Worm (Caenorhabditis elegans) whole organism, L3 larva: ENCODE data around the gene Y14H12B.2.

Experiments used
- R02D3.7 ChIP-seq: fragments of 150-350 bp; optimal IDR thresholded peaks from 2 replicates; lab custom pipeline; 2014; ENCODE audit warnings: missing biosample characterization, missing genetic modification characterization
- ZK546.5 ChIP-seq: sonication (generic microtip); optimal IDR thresholded peaks from 2 replicates; lab custom pipeline; 2017; ENCODE audit warnings: missing biosample characterization, missing genetic modification characterization
- aly-2 ChIP-seq: fragments of 150-350 bp; optimal IDR thresholded peaks from 2 replicates; lab custom pipeline; 2014; ENCODE audit warnings: missing biosample characterization, missing genetic modification characterization
- ama-1 ChIP-seq: fragments of 150-350 bp; optimal IDR thresholded peaks from 2 replicates; lab custom pipeline; 2018
- ceh-16 ChIP-seq: sonication (generic microtip); optimal IDR thresholded peaks from 2 replicates; lab custom pipeline; 2017; ENCODE audit warnings: missing biosample characterization, missing genetic modification characterization
- ceh-28 ChIP-seq: fragments of 150-350 bp; optimal IDR thresholded peaks from 2 replicates; lab custom pipeline; 2014; ENCODE audit warnings: missing biosample characterization, missing genetic modification reagents, missing genetic modification characterization
- ceh-82 ChIP-seq: fragments of 150-350 bp; optimal IDR thresholded peaks from 2 replicates; lab custom pipeline; 2014; ENCODE audit warnings: missing biosample characterization, missing genetic modification characterization
- ceh-9 ChIP-seq: sonication (generic microtip); optimal IDR thresholded peaks from 2 replicates; lab custom pipeline; 2018; ENCODE audit warnings: missing biosample characterization, missing genetic modification characterization
- daf-12 ChIP-seq: fragments of 150-350 bp; optimal IDR thresholded peaks from 2 replicates; lab custom pipeline; 2014; ENCODE audit warnings: missing biosample characterization, missing genetic modification reagents, missing genetic modification characterization
- egl-27 ChIP-seq: sonication (generic microtip); optimal IDR thresholded peaks from 4 replicates; lab custom pipeline; 2017; ENCODE audit warnings: missing biosample characterization, missing genetic modification reagents, missing genetic modification characterization
- egl-5 ChIP-seq: fragments of 150-350 bp; optimal IDR thresholded peaks from 2 replicates; lab custom pipeline; 2017; ENCODE audit warnings: missing biosample characterization, missing genetic modification reagents, missing genetic modification characterization, inconsistent platforms
- elt-1 ChIP-seq: fragments of 150-350 bp; optimal IDR thresholded peaks from 2 replicates; lab custom pipeline; 2014; ENCODE audit warnings: missing biosample characterization, missing genetic modification characterization
- elt-2 ChIP-seq: sonication (generic microtip); optimal IDR thresholded peaks from 2 replicates; lab custom pipeline; 2016; ENCODE audit warnings: missing genetic modification reagents, mild to moderate bottlenecking, missing genetic modification characterization, missing compliant biosample characterization
- elt-3 ChIP-seq, 3 experiments: fragments of 150-350 bp in 1 of 3; sonication (generic microtip) in 2 of 3; optimal IDR thresholded peaks; 2 replicates in 2 of 3; 4 replicates in 1 of 3; lab custom pipeline; 2014 to 2017; ENCODE audit warnings: missing biosample characterization in 3 of 3, missing genetic modification characterization in 3 of 3
- eor-1 ChIP-seq, 2 experiments: fragments of 150-350 bp; optimal IDR thresholded peaks; 2 replicates each; lab custom pipeline; 2014 to 2018; ENCODE audit warnings: missing biosample characterization in 2 of 2, missing genetic modification characterization in 2 of 2
- fkh-10 ChIP-seq: sonication (generic microtip); optimal IDR thresholded peaks from 2 replicates; lab custom pipeline; 2017; ENCODE audit warnings: missing biosample characterization, missing genetic modification reagents, missing genetic modification characterization
- fkh-2 ChIP-seq: fragments of 150-350 bp; optimal IDR thresholded peaks from 2 replicates; lab custom pipeline; 2014; ENCODE audit warnings: missing biosample characterization, missing genetic modification reagents, missing genetic modification characterization
- fos-1 ChIP-seq: fragments of 150-350 bp; optimal IDR thresholded peaks from 2 replicates; lab custom pipeline; 2014; ENCODE audit warnings: missing biosample characterization, missing genetic modification characterization
- hmg-11 ChIP-seq: sonication (generic microtip); optimal IDR thresholded peaks from 2 replicates; lab custom pipeline; 2016; ENCODE audit warnings: missing genetic modification characterization, missing compliant biosample characterization
- jun-1 ChIP-seq: fragments of 150-350 bp; optimal IDR thresholded peaks from 2 replicates; lab custom pipeline; 2014; ENCODE audit warnings: missing biosample characterization, missing genetic modification reagents, missing genetic modification characterization
- lin-15B ChIP-seq: fragments of 150-350 bp; optimal IDR thresholded peaks from 2 replicates; lab custom pipeline; 2014; ENCODE audit warnings: missing biosample characterization, missing genetic modification characterization
- lin-39 ChIP-seq: fragments of 150-350 bp; optimal IDR thresholded peaks from 2 replicates; lab custom pipeline; 2018; ENCODE audit warnings: missing biosample characterization, missing genetic modification reagents, missing genetic modification characterization
- lsy-12 ChIP-seq: sonication (generic microtip); optimal IDR thresholded peaks from 2 replicates; lab custom pipeline; 2016; ENCODE audit warnings: mild to moderate bottlenecking, missing genetic modification characterization, missing compliant biosample characterization
- mdl-1 ChIP-seq: fragments of 150-350 bp; optimal IDR thresholded peaks from 2 replicates; lab custom pipeline; 2014; ENCODE audit warnings: missing biosample characterization, missing genetic modification characterization
- mml-1 ChIP-seq: fragments of 150-350 bp; sonication (generic microtip); optimal IDR thresholded peaks from 3 replicates; lab custom pipeline; 2014; ENCODE audit warnings: missing biosample characterization, missing genetic modification characterization
- nfya-1 ChIP-seq: sonication (generic microtip); optimal IDR thresholded peaks from 2 replicates; lab custom pipeline; 2017; ENCODE audit warnings: missing genetic modification characterization, mild to moderate bottlenecking, missing compliant biosample characterization, antibody characterized with exemption, moderate library complexity; ENCODE audit not compliant: insufficient read depth
- nhr-11 ChIP-seq: fragments of 150-350 bp; optimal IDR thresholded peaks from 2 replicates; lab custom pipeline; 2014; ENCODE audit warnings: missing biosample characterization, missing genetic modification characterization
- nhr-12 ChIP-seq: fragments of 150-350 bp; optimal IDR thresholded peaks from 2 replicates; lab custom pipeline; 2014; ENCODE audit warnings: missing biosample characterization, missing genetic modification characterization
- nhr-23 ChIP-seq: fragments of 150-350 bp; optimal IDR thresholded peaks from 2 replicates; lab custom pipeline; 2014; ENCODE audit warnings: missing biosample characterization, missing genetic modification reagents, missing genetic modification characterization
- nhr-237 ChIP-seq: fragments of 150-350 bp; optimal IDR thresholded peaks from 2 replicates; lab custom pipeline; 2014; ENCODE audit warnings: missing biosample characterization, missing genetic modification characterization
- nhr-25 ChIP-seq: sonication (generic microtip); optimal IDR thresholded peaks from 2 replicates; lab custom pipeline; 2017; ENCODE audit warnings: missing biosample characterization, missing genetic modification characterization
- nhr-28 ChIP-seq: fragments of 150-350 bp; optimal IDR thresholded peaks from 2 replicates; lab custom pipeline; 2014; ENCODE audit warnings: missing biosample characterization, missing genetic modification characterization
- nhr-43 ChIP-seq: sonication (generic microtip); optimal IDR thresholded peaks from 2 replicates; lab custom pipeline; 2016; ENCODE audit warnings: mild to moderate bottlenecking, missing genetic modification characterization, missing compliant biosample characterization; ENCODE audit not compliant: poor library complexity, severe bottlenecking
- nhr-67 ChIP-seq: fragments of 150-350 bp; optimal IDR thresholded peaks from 2 replicates; lab custom pipeline; 2014; ENCODE audit warnings: missing biosample characterization, missing genetic modification characterization
- nhr-76 ChIP-seq: fragments of 150-350 bp; sonication (generic microtip); optimal IDR thresholded peaks from 5 replicates; lab custom pipeline; 2014; ENCODE audit warnings: missing biosample characterization, missing genetic modification characterization
- nhr-77 ChIP-seq: fragments of 150-350 bp; optimal IDR thresholded peaks from 2 replicates; lab custom pipeline; 2014; ENCODE audit warnings: missing biosample characterization, missing genetic modification characterization
- pha-4 ChIP-seq: fragments of 150-350 bp; optimal IDR thresholded peaks from 2 replicates; lab custom pipeline; 2014; ENCODE audit warnings: missing biosample characterization, missing genetic modification reagents, missing genetic modification characterization
- pqm-1 ChIP-seq: fragments of 150-350 bp; optimal IDR thresholded peaks from 2 replicates; lab custom pipeline; 2017; ENCODE audit warnings: missing biosample characterization, missing genetic modification characterization, inconsistent platforms
- sea-2 ChIP-seq: fragments of 150-350 bp; sonication (generic microtip); optimal IDR thresholded peaks from 4 replicates; lab custom pipeline; 2014; ENCODE audit warnings: missing biosample characterization, missing genetic modification reagents, missing genetic modification characterization
- skn-1 ChIP-seq: fragments of 150-350 bp; optimal IDR thresholded peaks from 2 replicates; lab custom pipeline; 2014; ENCODE audit warnings: missing biosample characterization, missing genetic modification characterization
- snpc-4 ChIP-seq: fragments of 150-350 bp; optimal IDR thresholded peaks from 2 replicates; lab custom pipeline; 2014; ENCODE audit warnings: missing biosample characterization, missing genetic modification characterization
- tbx-2 ChIP-seq: sonication (generic microtip); optimal IDR thresholded peaks from 2 replicates; lab custom pipeline; 2016; ENCODE audit warnings: mild to moderate bottlenecking, missing genetic modification characterization, missing compliant biosample characterization
- unc-39 ChIP-seq: sonication (generic microtip); optimal IDR thresholded peaks from 4 replicates; lab custom pipeline; 2017; ENCODE audit warnings: missing biosample characterization, missing genetic modification characterization
- unc-62 ChIP-seq: fragments of 150-350 bp; sonication (generic microtip); optimal IDR thresholded peaks from 4 replicates; lab custom pipeline; 2014; ENCODE audit warnings: missing biosample characterization, missing genetic modification reagents, missing genetic modification characterization
- zag-1 ChIP-seq: fragments of 150-350 bp; optimal IDR thresholded peaks from 2 replicates; lab custom pipeline; 2014; ENCODE audit warnings: missing biosample characterization, missing genetic modification characterization
- ztf-11 ChIP-seq: fragments of 150-350 bp; optimal IDR thresholded peaks from 2 replicates; lab custom pipeline; 2014; ENCODE audit warnings: missing biosample characterization, missing genetic modification characterization
- ztf-4 ChIP-seq: fragments of 150-350 bp; optimal IDR thresholded peaks from 2 replicates; lab custom pipeline; 2014; ENCODE audit warnings: missing biosample characterization, missing genetic modification characterization

Gene Y14H12B.2

DNA sequence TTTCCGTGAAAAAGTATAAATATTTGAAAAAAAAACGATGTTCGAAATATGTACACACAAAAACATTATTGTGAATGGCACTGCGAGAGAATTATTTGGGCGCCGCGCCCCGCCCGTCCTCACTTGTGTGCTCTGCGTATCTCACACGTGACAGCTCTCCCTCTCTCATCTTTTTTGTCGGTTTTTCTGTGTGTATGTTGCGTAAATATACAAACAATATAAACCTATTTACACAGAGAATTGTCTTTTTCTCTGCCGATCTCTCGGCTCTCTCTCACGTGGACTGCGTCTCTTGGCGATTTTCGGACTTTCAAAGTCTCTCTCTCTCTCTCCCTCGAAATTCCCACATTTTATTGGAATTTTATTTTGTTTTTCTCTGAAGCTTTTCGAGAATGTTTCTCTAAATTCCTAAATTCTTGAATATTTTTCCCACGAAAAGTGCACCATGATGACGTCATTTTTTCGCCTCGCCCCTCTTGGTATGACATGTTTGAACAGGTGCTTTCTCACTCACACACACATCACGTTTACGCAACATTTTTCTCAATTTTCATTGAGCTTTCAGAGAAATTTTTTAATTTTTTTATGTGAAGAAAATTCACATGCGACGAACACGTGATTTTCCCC, 25.2 kb upstream of the Y14H12B.2 start:
- TF ChIP-seq daf-12 (tag; lab: Kevin White, UChicago) (no peak), eor-1 (tag; optimal IDR thresholded peaks at IDR 0.05; lab: Kevin White, UChicago) (no peak), mml-1 (tag; lab: Kevin White, UChicago) (no peak), fkh-2 (tag; lab: Kevin White, UChicago) (no peak), hmg-11 (tag; lab: Kevin White, UChicago) (peak; percentile 78), nhr-43 (tag; lab: Kevin White, UChicago) (no peak), nhr-25 (tag; lab: Kevin White, UChicago) (no peak), lsy-12 (tag; lab: Kevin White, UChicago) (peak; percentile 75), ceh-9 (no peak), nhr-28 (tag; lab: Kevin White, UChicago) (no peak), ama-1 (lab: Kevin White, UChicago) (peak; percentile 54), ztf-11 (tag; lab: Kevin White, UChicago) (no peak), fos-1 (tag; lab: Kevin White, UChicago) (no peak), ZK546.5 (no peak), lin-39 (tag; lab: Kevin White, UChicago) (peak; percentile 82), fkh-10 (GFP tag; lab: Kevin White, UChicago) (peak; percentile 65), nhr-76 (tag; lab: Kevin White, UChicago) (no peak), tbx-2 (tag; lab: Kevin White, UChicago) (peak; percentile 10), unc-39 (tag; lab: Kevin White, UChicago) (no peak), nhr-12 (tag; lab: Kevin White, UChicago) (no peak), lin-15B (tag; lab: Kevin White, UChicago) (peak; percentile 36), elt-3 (tag; optimal IDR thresholded peaks at IDR 0.05; lab: Kevin White, UChicago) (no peak), nhr-23 (tag; lab: Kevin White, UChicago) (peak; percentile 22), aly-2 (tag; lab: Kevin White, UChicago) (no peak), jun-1 (tag; lab: Kevin White, UChicago) (peak; percentile 72), nhr-237 (tag; lab: Kevin White, UChicago) (no peak), skn-1 (tag; lab: Kevin White, UChicago) (no peak), egl-5 (tag; lab: Kevin White, UChicago) (peak; percentile 72), snpc-4 (tag; lab: Kevin White, UChicago) (peak; percentile 45), elt-2 (tag; lab: Kevin White, UChicago) (peak; percentile 83), nhr-77 (tag; lab: Kevin White, UChicago) (no peak), unc-62 (GFP tag; lab: Kevin White, UChicago) (no peak), ceh-28 (tag; lab: Kevin White, UChicago) (no peak), mdl-1 (peak; percentile 92), nfya-1 (tag; lab: Kevin White, UChicago) (peak; percentile 73), pha-4 (tag; lab: Kevin White, UChicago) (peak; percentile 100), egl-27 (peak; percentile 35), ceh-82 (tag; lab: Kevin White, UChicago) (no peak), ztf-4 (peak; percentile 48), zag-1 (no peak), nhr-67 (tag; lab: Kevin White, UChicago) (no peak), R02D3.7 (no peak), nhr-11 (tag; lab: Kevin White, UChicago) (peak; percentile 69), ceh-16 (tag; lab: Kevin White, UChicago) (no peak), elt-1 (tag; lab: Kevin White, UChicago) (no peak), pqm-1 (peak; percentile 87), sea-2 (GFP tag; lab: Kevin White, UChicago) (peak; percentile 88)
- TF ChIP-seq, all 47 proteins: peak for 20
